Fruit fly (Drosophila melanogaster) whole organism, embryonic: Measurements from ENCODE around the gene gpp.

Experiments
- CoRest ChIP-seq: fragments of 200-800 bp; sonication (Bioruptor generic); optimal IDR thresholded peaks from 3 replicates; lab custom pipeline; 2018; ENCODE audit warnings: missing biosample characterization, mild to moderate bottlenecking, missing genetic modification characterization, moderate library complexity
- gro ChIP-seq: fragments of 200-800 bp; sonication (Bioruptor generic); optimal IDR thresholded peaks from 2 replicates; lab custom pipeline; 2016; ENCODE audit warnings: missing biosample characterization, missing genetic modification characterization
- hkb ChIP-seq, 2 experiments: fragments of 200-800 bp in 1 of 2; fragments of >200 bp in 1 of 2; sonication (Bioruptor generic) in 1 of 2; IDR thresholded peaks in 1 of 2; optimal IDR thresholded peaks in 1 of 2; 2 replicates each; pipeline versions ENCODE4 v1.3.6 to Lab custom; 2017 to 2022; ENCODE audit warnings: missing biosample characterization in 1 of 2, missing genetic modification characterization in 1 of 2
- sim ChIP-seq: fragments of 200-800 bp; sonication (Bioruptor generic); IDR thresholded peaks from 2 replicates; pipeline ENCODE4 v1.3.6; 2022; ENCODE audit warnings: missing biosample characterization, missing genetic modification characterization

dm6 chr3R:6462978-6463377 is 56.3 kb downstream of the gpp start:
- no peak for TF ChIP-seq CoRest (tag; lab: Kevin White, UChicago)
- TF ChIP-seq hkb (optimal IDR thresholded peaks at IDR 0.05; lab: Kevin White, UChicago) = no peak
- TF ChIP-seq hkb (GFP tag; IDR thresholded peaks at IDR 0.05; lab: Robert Waterston, UW) = no peak
- TF ChIP-seq gro (GFP tag; lab: Kevin White, UChicago) = no peak
- no peak for TF ChIP-seq sim (GFP tag; lab: Robert Waterston, UW)
